Fruit fly (Drosophila melanogaster): Measurements from ENCODE around the gene Hs2st.

Gene Hs2st

dm6 chr2L:19425105-19425504 is 19.4 kb downstream of the Hs2st start:
- no peak for TF ChIP-seq h (optimal IDR thresholded peaks at IDR 0.05)
- no peak for TF ChIP-seq Myc (optimal IDR thresholded peaks at IDR 0.05)
- TF ChIP-seq psq (optimal IDR thresholded peaks at IDR 0.05), result no peak
- no peak for TF ChIP-seq insv (optimal IDR thresholded peaks at IDR 0.05)
- no peak for TF ChIP-seq ttk (optimal IDR thresholded peaks at IDR 0.05)
- no peak for TF ChIP-seq Sin3A (optimal IDR thresholded peaks at IDR 0.05)

dm6 chr2L:19424307-19424902 is 20.1 kb downstream of the Hs2st start:
- TF ChIP-seq psq (optimal IDR thresholded peaks at IDR 0.05) (no peak), Sin3A (optimal IDR thresholded peaks at IDR 0.05) (no peak), ttk (optimal IDR thresholded peaks at IDR 0.05) (no peak), insv (optimal IDR thresholded peaks at IDR 0.05) (no peak), Myc (optimal IDR thresholded peaks at IDR 0.05) (no peak), h (optimal IDR thresholded peaks at IDR 0.05) (no peak)

- TF ChIP-seq psq (optimal IDR thresholded peaks at IDR 0.05) (no peak), insv (optimal IDR thresholded peaks at IDR 0.05) (no peak), Sin3A (optimal IDR thresholded peaks at IDR 0.05) (no peak), h (optimal IDR thresholded peaks at IDR 0.05) (no peak), ttk (optimal IDR thresholded peaks at IDR 0.05) (no peak), Myc (optimal IDR thresholded peaks at IDR 0.05) (no peak)
Observed at dm6 chr2L:19423467-19424122, 21.0 kb downstream of the Hs2st start, which contains the start of the genes Alp12 and CG13085. Alp12 (plus strand) TSS chr2L:19424050. CG13085 (plus strand) TSS chr2L:19424050.

- TF ChIP-seq ttk (optimal IDR thresholded peaks at IDR 0.05), result no peak
- TF ChIP-seq Myc (optimal IDR thresholded peaks at IDR 0.05), result no peak
- TF ChIP-seq h (optimal IDR thresholded peaks at IDR 0.05), result no peak
- TF ChIP-seq insv (optimal IDR thresholded peaks at IDR 0.05), result no peak
- no peak for TF ChIP-seq Sin3A (optimal IDR thresholded peaks at IDR 0.05)
- TF ChIP-seq psq (optimal IDR thresholded peaks at IDR 0.05), result no peak
Observed at dm6 chr2L:19422642-19423041, 21.9 kb downstream of the Hs2st start.

- TF ChIP-seq h (optimal IDR thresholded peaks at IDR 0.05) (no peak), psq (optimal IDR thresholded peaks at IDR 0.05) (no peak), Myc (optimal IDR thresholded peaks at IDR 0.05) (no peak), insv (optimal IDR thresholded peaks at IDR 0.05) (no peak), Sin3A (optimal IDR thresholded peaks at IDR 0.05) (no peak)
Observed at dm6 chr2L:19421573-19421972, 23.0 kb downstream of the Hs2st start.

- TF ChIP-seq h (optimal IDR thresholded peaks at IDR 0.05) (no peak), Myc (optimal IDR thresholded peaks at IDR 0.05) (no peak), psq (optimal IDR thresholded peaks at IDR 0.05) (no peak), insv (optimal IDR thresholded peaks at IDR 0.05) (no peak), ttk (optimal IDR thresholded peaks at IDR 0.05) (no peak), Sin3A (optimal IDR thresholded peaks at IDR 0.05) (no peak)
Observed at dm6 chr2L:19418872-19419271, 25.7 kb downstream of the Hs2st start, which contains the start of gene lectin-37Db. lectin-37Db (plus strand) TSS chr2L:19419075.

- TF ChIP-seq Myc (optimal IDR thresholded peaks at IDR 0.05), result no peak
- TF ChIP-seq Sin3A (optimal IDR thresholded peaks at IDR 0.05), result no peak
- TF ChIP-seq insv (optimal IDR thresholded peaks at IDR 0.05), result no peak
- TF ChIP-seq ttk (optimal IDR thresholded peaks at IDR 0.05), result no peak
- no peak for TF ChIP-seq psq (optimal IDR thresholded peaks at IDR 0.05)
- TF ChIP-seq h (optimal IDR thresholded peaks at IDR 0.05), result no peak
Observed at dm6 chr2L:19418017-19418416, 26.5 kb downstream of the Hs2st start, which contains the start of gene lectin-37Da. lectin-37Da (plus strand) TSS chr2L:19418317.

dm6 chr2L:19416602-19417497 is 27.7 kb downstream of the Hs2st start, which contains the start of gene Lectin-galC1:
Lectin-galC1 (plus strand) TSS chr2L:19417447.
- TF ChIP-seq Sin3A (optimal IDR thresholded peaks at IDR 0.05) (no peak), ttk (optimal IDR thresholded peaks at IDR 0.05) (no peak), h (optimal IDR thresholded peaks at IDR 0.05) (no peak), psq (optimal IDR thresholded peaks at IDR 0.05) (no peak), Myc (optimal IDR thresholded peaks at IDR 0.05) (no peak), insv (optimal IDR thresholded peaks at IDR 0.05) (no peak)

dm6 chr2L:19415859-19416258 is 28.7 kb downstream of the Hs2st start:
- no peak for TF ChIP-seq Myc (optimal IDR thresholded peaks at IDR 0.05)
- no peak for TF ChIP-seq insv (optimal IDR thresholded peaks at IDR 0.05)
- TF ChIP-seq Sin3A (optimal IDR thresholded peaks at IDR 0.05), result no peak
- TF ChIP-seq ttk (optimal IDR thresholded peaks at IDR 0.05), result no peak
- TF ChIP-seq psq (optimal IDR thresholded peaks at IDR 0.05), result no peak
- no peak for TF ChIP-seq h (optimal IDR thresholded peaks at IDR 0.05)

- TF ChIP-seq Myc (optimal IDR thresholded peaks at IDR 0.05), result no peak
- TF ChIP-seq Sin3A (optimal IDR thresholded peaks at IDR 0.05), result no peak
- no peak for TF ChIP-seq psq (optimal IDR thresholded peaks at IDR 0.05)
- no peak for TF ChIP-seq ttk (optimal IDR thresholded peaks at IDR 0.05)
- TF ChIP-seq insv (optimal IDR thresholded peaks at IDR 0.05), result no peak
- no peak for TF ChIP-seq h (optimal IDR thresholded peaks at IDR 0.05)
Observed at dm6 chr2L:19415133-19415532, 29.4 kb downstream of the Hs2st start.

dm6 chr2L:19414233-19414749 is 30.3 kb downstream of the Hs2st start:
- no peak for TF ChIP-seq ttk (optimal IDR thresholded peaks at IDR 0.05)
- no peak for TF ChIP-seq h (optimal IDR thresholded peaks at IDR 0.05)
- TF ChIP-seq insv (optimal IDR thresholded peaks at IDR 0.05), result no peak
- no peak for TF ChIP-seq Myc (optimal IDR thresholded peaks at IDR 0.05)
- no peak for TF ChIP-seq Sin3A (optimal IDR thresholded peaks at IDR 0.05)
- no peak for TF ChIP-seq psq (optimal IDR thresholded peaks at IDR 0.05)

Data from Kc167 (cell line).